Worm (Caenorhabditis elegans): ENCODE measurements around the gene Y54G2A.52.

DNA sequence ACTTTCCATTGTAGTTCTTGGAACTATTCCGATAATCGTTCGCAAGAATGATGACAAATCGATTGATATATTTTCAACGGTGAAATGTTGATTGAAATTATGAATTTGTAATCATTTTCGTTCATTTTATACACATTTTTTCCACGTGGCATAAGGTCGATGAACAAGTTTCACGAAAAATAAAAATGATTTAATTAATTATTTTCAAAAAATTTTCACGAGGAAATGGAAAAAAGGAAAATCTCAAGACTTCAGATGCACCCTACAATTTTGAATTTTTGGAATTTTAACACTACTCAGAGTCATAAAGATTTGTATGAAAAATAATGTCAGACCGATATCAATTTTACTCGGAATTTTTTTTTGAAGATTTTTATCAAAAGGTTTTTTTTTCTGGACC, 21.1 kb upstream of the Y54G2A.52 start, which contains the start of gene Y54G2A.13:
- no peak for TF ChIP-seq ztf-29 (GFP tag; IDR thresholded peaks at IDR 0.05)
- no peak for TF ChIP-seq flt-1 (GFP tag; IDR thresholded peaks at IDR 0.05)
- TF ChIP-seq tab-1 (GFP tag; IDR thresholded peaks at IDR 0.05), result no peak
- TF ChIP-seq ztf-23 (GFP tag; IDR thresholded peaks at IDR 0.05), result no peak
- no peak for TF ChIP-seq cog-1 (tag; optimal IDR thresholded peaks at IDR 0.05)
- TF ChIP-seq med-1 (GFP tag; optimal IDR thresholded peaks at IDR 0.05; ENCODE audit: insufficient read depth), result no peak
- TF ChIP-seq ref-1 (GFP tag; conservative IDR thresholded peaks at IDR 0.05), result no peak
